Worm (Caenorhabditis elegans) whole organism, L2 larva: Measurements from ENCODE around the gene best-23.

Source experiments
- elt-3 ChIP-seq: sonication (generic microtip); optimal IDR thresholded peaks from 2 replicates; lab custom pipeline; 2017; ENCODE audit warnings: missing biosample characterization, missing genetic modification characterization
- lin-39 ChIP-seq: fragments of 150-350 bp; optimal IDR thresholded peaks from 2 replicates; lab custom pipeline; 2014; ENCODE audit warnings: missing biosample characterization, missing genetic modification reagents, missing genetic modification characterization

DNA sequence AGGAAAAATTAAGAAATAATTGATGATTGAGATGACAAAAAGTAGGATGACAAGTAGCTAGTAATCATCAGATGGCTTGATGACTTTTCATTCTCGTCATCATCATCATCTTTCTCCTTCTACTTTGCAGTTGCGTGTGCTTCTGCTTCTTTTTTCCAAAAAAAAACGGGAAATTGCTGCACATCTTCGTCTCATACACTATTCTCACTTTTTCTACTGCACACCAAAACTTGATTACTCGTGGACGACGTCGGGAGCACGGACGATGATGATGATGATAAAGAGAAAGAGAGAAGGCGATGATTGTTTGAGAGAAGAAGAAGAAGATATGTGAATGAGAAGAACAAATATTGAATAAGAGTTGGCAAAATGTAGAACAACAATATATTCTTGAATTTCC lies 13.8 kb upstream of the best-23 start:
- TF ChIP-seq lin-39 (tag; lab: Kevin White, UChicago): no peak
- TF ChIP-seq elt-3 (tag; lab: Kevin White, UChicago): no peak
